Fruit fly (Drosophila melanogaster): ENCODE measurements around the gene RpLP1.
A peak's percentile ranks its signal among the peaks of the same experiment; 100 is the strongest.

dm6 chr2L:395366-396117, 24.2 kb upstream of the RpLP1 start:
- TF ChIP-seq CG11617 (GFP tag; optimal IDR thresholded peaks at IDR 0.05) (no peak), Mnt (GFP tag; optimal IDR thresholded peaks at IDR 0.05) (no peak), cnc (optimal IDR thresholded peaks at IDR 0.05) (no peak), CG5204 (GFP tag; optimal IDR thresholded peaks at IDR 0.05) (no peak), Clk (GFP tag; optimal IDR thresholded peaks at IDR 0.05) (no peak), CG12768 (GFP tag; optimal IDR thresholded peaks at IDR 0.05) (no peak), CG33017 (tag; optimal IDR thresholded peaks at IDR 0.05) (no peak), CG14711 (tag; optimal IDR thresholded peaks at IDR 0.05) (no peak), pad (GFP tag; optimal IDR thresholded peaks at IDR 0.05) (peak; percentile 91), toe (GFP tag; optimal IDR thresholded peaks at IDR 0.05) (no peak), kay (GFP tag; ENCODE audit: borderline replicate concordance) (no peak), bab1 (GFP tag; optimal IDR thresholded peaks at IDR 0.05) (no peak), CG7045 (GFP tag; optimal IDR thresholded peaks at IDR 0.05) (no peak)

Measured in whole organism, adult.